Fruit fly (Drosophila melanogaster) whole organism, wandering third instar larva: ENCODE measurements around the gene Kua.

Experiments used
- Abd-B ChIP-seq: fragments of >200 bp; optimal IDR thresholded peaks from 2 replicates; lab custom pipeline; 2017; ENCODE audit warnings: missing biosample characterization, missing genetic modification characterization
- CG32264 ChIP-seq: fragments of 200-800 bp; sonication (Bioruptor generic); optimal IDR thresholded peaks from 2 replicates; lab custom pipeline; 2016; ENCODE audit warnings: missing biosample characterization, missing genetic modification characterization
- CG9705 ChIP-seq: fragments of 200-800 bp; sonication (Bioruptor generic); optimal IDR thresholded peaks from 2 replicates; lab custom pipeline; 2018; ENCODE audit warnings: missing biosample characterization, mild to moderate bottlenecking, missing genetic modification characterization
- CrebA ChIP-seq: fragments of 200-800 bp; sonication (Bioruptor generic); optimal IDR thresholded peaks from 2 replicates; lab custom pipeline; 2016; ENCODE audit warnings: missing biosample characterization, mild to moderate bottlenecking, missing genetic modification characterization, borderline replicate concordance
- Dfd ChIP-seq: fragments of >200 bp; optimal IDR thresholded peaks from 2 replicates; lab custom pipeline; 2017; ENCODE audit warnings: missing biosample characterization, missing genetic modification characterization
- Dif ChIP-seq: fragments of 200-275, 200-300 bp; sonication (Bioruptor generic); optimal IDR thresholded peaks from 2 replicates; lab custom pipeline; 2018; ENCODE audit warnings: missing biosample characterization, missing genetic modification characterization; ENCODE audit not compliant: partially characterized antibody
- GATAd ChIP-seq: sonication (Bioruptor generic); optimal IDR thresholded peaks from 2 replicates; lab custom pipeline; 2016; ENCODE audit warnings: missing biosample characterization, missing genetic modification characterization
- HLH106 ChIP-seq: fragments of 200-800 bp; optimal IDR thresholded peaks from 3 replicates; lab custom pipeline; 2019; ENCODE audit warnings: missing biosample characterization, mild to moderate bottlenecking, missing genetic modification characterization, moderate library complexity
- Hnf4 ChIP-seq: fragments of 200-800 bp; sonication (Bioruptor generic); optimal IDR thresholded peaks from 2 replicates; lab custom pipeline; 2016; ENCODE audit warnings: missing biosample characterization, mild to moderate bottlenecking, missing genetic modification characterization
- Hr83 ChIP-seq: fragments of 200-300 bp; sonication (Bioruptor generic); optimal IDR thresholded peaks from 2 replicates; lab custom pipeline; 2016; ENCODE audit warnings: missing biosample characterization, mild to moderate bottlenecking, missing genetic modification characterization, moderate library complexity; ENCODE audit not compliant: poor library complexity, severe bottlenecking
- Jra ChIP-seq: sonication (Bioruptor generic); optimal IDR thresholded peaks from 2 replicates; lab custom pipeline; 2016; ENCODE audit warnings: missing biosample characterization, missing genetic modification characterization
- Mio ChIP-seq: sonication (Bioruptor generic); optimal IDR thresholded peaks from 2 replicates; lab custom pipeline; 2016; ENCODE audit warnings: missing biosample characterization, missing genetic modification characterization
- Myc ChIP-seq: fragments of >200 bp; optimal IDR thresholded peaks from 2 replicates; lab custom pipeline; 2017
- N ChIP-seq: fragments of >200 bp; optimal IDR thresholded peaks from 2 replicates; lab custom pipeline; 2018; ENCODE audit warnings: missing biosample characterization, missing external identifiers, missing genetic modification characterization
- OdsH ChIP-seq: fragments of 200-800 bp; sonication (Bioruptor generic); optimal IDR thresholded peaks from 2 replicates; lab custom pipeline; 2016; ENCODE audit warnings: missing biosample characterization, mild to moderate bottlenecking, missing genetic modification characterization
- Rel ChIP-seq, 2 experiments: fragments of 200-800 bp; sonication (Bioruptor generic) in 1 of 2; optimal IDR thresholded peaks; 2 replicates in 1 of 2; 3 replicates in 1 of 2; lab custom pipeline; 2016 to 2019; ENCODE audit warnings: mild to moderate bottlenecking in 2 of 2, missing biosample characterization in 2 of 2, missing genetic modification characterization in 2 of 2, moderate library complexity in 1 of 2
- Sp1 ChIP-seq: fragments of 200-800 bp; sonication (Bioruptor generic); optimal IDR thresholded peaks from 3 replicates; lab custom pipeline; 2019; ENCODE audit warnings: missing biosample characterization, mild to moderate bottlenecking, missing genetic modification characterization, moderate library complexity
- Vsx2 ChIP-seq: fragments of 200-300, 225-300 bp; sonication (Bioruptor generic); optimal IDR thresholded peaks from 2 replicates; lab custom pipeline; 2018; ENCODE audit warnings: missing biosample characterization, missing genetic modification characterization; ENCODE audit not compliant: partially characterized antibody
- br ChIP-seq: fragments of 200-800 bp; sonication (Bioruptor generic); optimal IDR thresholded peaks from 2 replicates; lab custom pipeline; 2016; ENCODE audit warnings: missing biosample characterization, missing genetic modification characterization
- brk ChIP-seq: fragments of 200-800 bp; sonication (Bioruptor generic); optimal IDR thresholded peaks from 2 replicates; lab custom pipeline; 2016; ENCODE audit warnings: missing biosample characterization, mild to moderate bottlenecking, missing genetic modification characterization
- dl ChIP-seq, 2 experiments: fragments of 175-275, 200-275 bp in 1 of 2; fragments of 200-275 bp in 1 of 2; sonication (Bioruptor generic); optimal IDR thresholded peaks; lab custom pipeline; 2018; ENCODE audit warnings: mild to moderate bottlenecking in 2 of 2, missing biosample characterization in 2 of 2, missing genetic modification characterization in 2 of 2, moderate library complexity in 2 of 2; ENCODE audit not compliant: partially characterized antibody in 2 of 2, insufficient read depth in 1 of 2
- dmrt93B ChIP-seq: fragments of 200-800 bp; sonication (Bioruptor generic); optimal IDR thresholded peaks from 2 replicates; lab custom pipeline; 2018; ENCODE audit warnings: missing biosample characterization, mild to moderate bottlenecking, missing genetic modification characterization
- dsf ChIP-seq: sonication (Bioruptor generic); optimal IDR thresholded peaks from 2 replicates; lab custom pipeline; 2016; ENCODE audit warnings: missing biosample characterization, missing genetic modification characterization, borderline replicate concordance
- foxo ChIP-seq, 2 experiments: fragments of 200-800 bp; sonication (Bioruptor generic); optimal IDR thresholded peaks; 2 replicates in 1 of 2; 3 replicates in 1 of 2; lab custom pipeline; 2016 to 2017; ENCODE audit warnings: missing biosample characterization in 2 of 2, missing genetic modification characterization in 2 of 2
- fru ChIP-seq: fragments of 200-800 bp; sonication (Bioruptor generic); optimal IDR thresholded peaks from 3 replicates; lab custom pipeline; 2016; ENCODE audit warnings: missing biosample characterization, mild to moderate bottlenecking, missing genetic modification characterization
- h ChIP-seq: fragments of 200-800 bp; sonication (Bioruptor generic); optimal IDR thresholded peaks from 3 replicates; lab custom pipeline; 2016; ENCODE audit warnings: missing biosample characterization, mild to moderate bottlenecking, missing genetic modification characterization
- jim ChIP-seq: fragments of 175-275, 200-325 bp; sonication (Bioruptor generic); optimal IDR thresholded peaks from 2 replicates; lab custom pipeline; 2016; ENCODE audit warnings: missing biosample characterization, mild to moderate bottlenecking, missing genetic modification characterization
- lola ChIP-seq: fragments of >200 bp; optimal IDR thresholded peaks from 2 replicates; lab custom pipeline; 2017; ENCODE audit warnings: missing biosample characterization, missing genetic modification characterization
- pan ChIP-seq: fragments of >200 bp; optimal IDR thresholded peaks from 2 replicates; lab custom pipeline; 2017
- psq ChIP-seq: fragments of 200-800 bp; sonication (Bioruptor generic); optimal IDR thresholded peaks from 3 replicates; lab custom pipeline; 2017; ENCODE audit warnings: missing biosample characterization, mild to moderate bottlenecking, missing genetic modification characterization, moderate library complexity
- rgr ChIP-seq: fragments of 200-800 bp; sonication (Bioruptor generic); optimal IDR thresholded peaks from 3 replicates; lab custom pipeline; 2016; ENCODE audit warnings: missing biosample characterization, mild to moderate bottlenecking, missing genetic modification characterization
- sage ChIP-seq: fragments of 200-800 bp; sonication (Bioruptor generic); optimal IDR thresholded peaks from 2 replicates; lab custom pipeline; 2016; ENCODE audit warnings: missing biosample characterization, mild to moderate bottlenecking, missing genetic modification characterization
- sv ChIP-seq: fragments of 200-800 bp; sonication (Bioruptor generic); optimal IDR thresholded peaks from 3 replicates; lab custom pipeline; 2016; ENCODE audit warnings: missing biosample characterization, missing genetic modification characterization
- tai ChIP-seq: sonication (Bioruptor generic); optimal IDR thresholded peaks from 2 replicates; lab custom pipeline; 2016; ENCODE audit warnings: missing biosample characterization, missing genetic modification characterization
- woc ChIP-seq: sonication (Bioruptor generic); optimal IDR thresholded peaks from 2 replicates; lab custom pipeline; 2016; ENCODE audit warnings: missing biosample characterization, mild to moderate bottlenecking, missing genetic modification characterization

Gene Kua

dm6 chr2L:20097105-20097631 lies at the start of gene Kua, which contains the start of gene mRpS18B:
TSS of gene Kua (plus strand) at chr2L:20097581.
TSS of gene mRpS18B (minus strand) at chr2L:20097253.
- TF ChIP-seq Rel (GFP tag; optimal IDR thresholded peaks at IDR 0.05; lab: Kevin White, UChicago) (no peak), Rel (tag; optimal IDR thresholded peaks at IDR 0.05; lab: Kevin White, UChicago) (peak; percentile 91), dl (GFP tag; optimal IDR thresholded peaks at IDR 0.05; lab: Kevin White, UChicago; ENCODE audit: insufficient read depth in 1 of 2, partially characterized antibody in 2 of 2) (no peak), Sp1 (GFP tag; lab: Kevin White, UChicago) (peak; percentile 16), fru (GFP tag; lab: Kevin White, UChicago) (no peak), HLH106 (tag; lab: Kevin White, UChicago) (peak; percentile 63), woc (peak; percentile 46), br (GFP tag; lab: Kevin White, UChicago) (no peak), rgr (GFP tag; lab: Kevin White, UChicago) (peak; percentile 19), Hnf4 (GFP tag; lab: Kevin White, UChicago) (peak; percentile 37), brk (no peak), CG32264 (GFP tag; lab: Kevin White, UChicago) (no peak), foxo (GFP tag; optimal IDR thresholded peaks at IDR 0.05; lab: Kevin White, UChicago) (peak in 1 of 2 experiments; percentile 52), psq (peak; percentile 6), Myc (no peak), h (GFP tag; lab: Kevin White, UChicago) (peak; percentile 42)

dm6 chr2L:20051172-20051893 lies 46.0 kb upstream of the Kua start:
- no peak for TF ChIP-seq Hnf4 (GFP tag; lab: Kevin White, UChicago)
- TF ChIP-seq Dfd, result no peak
- no peak for TF ChIP-seq foxo (GFP tag; optimal IDR thresholded peaks at IDR 0.05; lab: Kevin White, UChicago)
- no peak for TF ChIP-seq br (GFP tag; lab: Kevin White, UChicago)
- TF ChIP-seq rgr (GFP tag; lab: Kevin White, UChicago), result no peak
- TF ChIP-seq Rel (GFP tag; optimal IDR thresholded peaks at IDR 0.05; lab: Kevin White, UChicago), result no peak
- TF ChIP-seq Rel (tag; optimal IDR thresholded peaks at IDR 0.05; lab: Kevin White, UChicago), result no peak
- no peak for TF ChIP-seq HLH106 (tag; lab: Kevin White, UChicago)
- no peak for TF ChIP-seq psq
- no peak for TF ChIP-seq tai (GFP tag; lab: Kevin White, UChicago)
- TF ChIP-seq GATAd (GFP tag; lab: Kevin White, UChicago), result no peak
- TF ChIP-seq Myc, result no peak
- TF ChIP-seq dmrt93B, result no peak
- TF ChIP-seq Abd-B (GFP tag; lab: Kevin White, UChicago), result no peak
- TF ChIP-seq jim (GFP tag; lab: Kevin White, UChicago), result no peak
- no peak for TF ChIP-seq Sp1 (GFP tag; lab: Kevin White, UChicago)

DNA sequence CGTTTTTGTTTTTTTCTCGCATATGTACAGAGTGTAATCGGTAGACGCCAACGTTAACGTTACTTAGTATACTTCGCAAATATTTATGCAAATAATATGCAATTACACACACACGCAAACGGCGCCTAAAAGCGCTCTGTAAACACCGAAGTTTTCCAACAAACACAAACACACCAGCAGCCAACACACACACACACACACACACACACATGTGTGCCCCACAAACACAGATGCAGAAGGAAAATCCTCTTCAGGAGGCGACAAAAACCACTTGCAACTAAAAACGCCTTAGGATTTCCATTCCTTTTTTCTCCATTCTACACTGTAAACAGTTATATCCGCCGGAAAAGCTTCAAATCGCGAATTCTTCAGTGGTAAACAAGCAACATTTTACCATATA lies 40.0 kb upstream of the Kua start:
- TF ChIP-seq Dfd, result peak; percentile 94
- no peak for TF ChIP-seq Dif (GFP tag; lab: Kevin White, UChicago)

DNA sequence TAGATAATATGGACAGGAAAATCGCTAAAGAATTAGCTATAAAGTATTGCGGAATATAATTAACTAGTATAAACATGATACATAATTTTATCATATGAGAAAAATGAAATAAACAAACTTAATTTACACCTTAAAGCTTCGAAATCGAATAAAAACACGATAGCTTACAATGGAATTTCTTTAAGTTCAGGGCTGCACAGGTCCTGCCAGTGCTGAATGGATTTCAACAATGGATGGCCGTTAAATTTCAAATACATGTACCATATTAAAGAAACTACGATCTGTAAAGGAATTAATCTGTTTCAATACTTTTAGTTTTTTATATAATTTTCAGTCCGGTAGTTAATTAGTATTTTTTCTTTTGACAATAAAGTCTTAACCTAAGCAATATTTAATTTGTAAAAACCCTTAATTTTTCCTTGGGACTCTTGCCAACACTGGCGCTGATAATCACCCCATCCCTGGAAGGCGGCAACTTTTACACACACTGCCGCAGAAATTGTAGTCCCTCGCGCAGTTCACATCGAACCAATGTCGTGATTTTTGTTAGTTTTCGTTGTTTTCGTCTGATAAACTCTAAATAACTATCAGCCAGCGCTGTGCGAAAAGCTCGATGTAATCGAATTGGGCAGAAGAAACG lies 36.2 kb upstream of the Kua start, which contains the start of the genes barr and lok:
barr (minus strand) TSS at position 353 of the 640 bp plus-strand sequence.
lok (plus strand) TSS at position 405 of the 640 bp plus-strand sequence.
- TF ChIP-seq Vsx2 (no peak), h (GFP tag; lab: Kevin White, UChicago) (peak; percentile 52), Jra (GFP tag; lab: Kevin White, UChicago) (peak; percentile 57), br (GFP tag; lab: Kevin White, UChicago) (peak; percentile 20), psq (peak; percentile 48), Rel (GFP tag; optimal IDR thresholded peaks at IDR 0.05; lab: Kevin White, UChicago) (no peak), Rel (tag; optimal IDR thresholded peaks at IDR 0.05; lab: Kevin White, UChicago) (peak; percentile 31), CG9705 (GFP tag; lab: Kevin White, UChicago) (peak; percentile 44), OdsH (GFP tag; lab: Kevin White, UChicago) (peak; percentile 16), Sp1 (GFP tag; lab: Kevin White, UChicago) (peak; percentile 41), sage (GFP tag; lab: Kevin White, UChicago) (no peak), brk (no peak), Myc (peak; percentile 94), Dif (GFP tag; lab: Kevin White, UChicago) (no peak), Abd-B (GFP tag; lab: Kevin White, UChicago) (no peak), rgr (GFP tag; lab: Kevin White, UChicago) (peak; percentile 44), woc (peak; percentile 73), fru (GFP tag; lab: Kevin White, UChicago) (peak; percentile 62), dsf (GFP tag; lab: Kevin White, UChicago) (peak; percentile 23), HLH106 (tag; lab: Kevin White, UChicago) (peak; percentile 64), foxo (GFP tag; optimal IDR thresholded peaks at IDR 0.05; lab: Kevin White, UChicago) (peak in 1 of 2 experiments; percentile 70), dl (GFP tag; optimal IDR thresholded peaks at IDR 0.05; lab: Kevin White, UChicago; ENCODE audit: insufficient read depth in 1 of 2, partially characterized antibody in 2 of 2) (no peak), CG32264 (GFP tag; lab: Kevin White, UChicago) (no peak), Hnf4 (GFP tag; lab: Kevin White, UChicago) (no peak), Mio (GFP tag; lab: Kevin White, UChicago) (no peak), sv (GFP tag; lab: Kevin White, UChicago) (peak; percentile 65), CrebA (GFP tag; lab: Kevin White, UChicago) (no peak), N (GFP tag; lab: Kevin White, UChicago) (no peak), Hr83 (GFP tag; lab: Kevin White, UChicago) (no peak), GATAd (GFP tag; lab: Kevin White, UChicago) (peak; percentile 14), Dfd (no peak), jim (GFP tag; lab: Kevin White, UChicago) (no peak), lola (GFP tag; lab: Kevin White, UChicago) (no peak), pan (lab: Kevin White, UChicago) (no peak)
